Fruit fly (Drosophila melanogaster): ENCODE data around the gene Sirt7.
A peak's percentile ranks its signal among the peaks of the same experiment; 100 is the strongest.

Gene Sirt7

DNA sequence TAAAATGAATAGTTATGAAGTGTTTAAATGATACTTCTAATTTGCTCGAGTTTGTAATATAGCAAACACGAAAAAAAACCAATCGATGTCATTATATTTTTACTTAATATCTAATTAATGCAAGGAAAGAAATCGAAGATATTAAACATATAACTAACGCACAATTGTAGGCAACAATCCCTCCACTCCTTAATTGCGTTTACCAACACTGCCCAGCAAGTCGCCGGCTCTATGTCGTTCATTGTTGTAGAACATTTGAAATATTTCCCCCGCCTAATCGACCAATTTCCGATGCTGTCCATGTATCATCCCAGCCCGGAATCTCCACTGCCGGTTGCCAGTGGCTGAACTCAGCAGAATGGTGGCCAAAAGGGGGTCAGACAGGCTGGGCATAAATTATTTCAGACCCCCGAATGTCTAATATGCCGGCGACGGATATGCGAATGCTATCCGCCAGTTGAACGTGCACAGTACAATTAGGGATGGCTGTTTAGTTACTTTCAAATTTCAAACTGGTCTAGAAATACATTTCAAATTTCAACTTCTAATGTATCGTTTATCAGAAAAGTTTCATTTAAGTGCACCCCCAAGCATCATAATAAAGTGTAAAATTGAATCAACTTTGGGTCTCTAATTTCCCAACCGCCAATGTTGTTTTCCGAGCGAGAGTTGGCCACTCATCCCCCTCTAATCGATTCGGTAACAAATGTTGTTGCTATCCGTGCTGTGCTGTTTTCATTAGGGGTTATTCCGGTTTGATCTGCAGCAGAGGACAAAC is 12.9 kb downstream of the Sirt7 start (continued):
- TF ChIP-seq slbo (GFP tag; IDR thresholded peaks at IDR 0.05) (peak; percentile 66), pnt (GFP tag; optimal IDR thresholded peaks at IDR 0.05) (no peak), CG6683 (GFP tag; optimal IDR thresholded peaks at IDR 0.05) (no peak), zen2 (GFP tag; IDR thresholded peaks at IDR 0.05; ENCODE audit: partially characterized antibody) (no peak), sisA (GFP tag; IDR thresholded peaks at IDR 0.05) (0 out of 2 replicates have a peak, but pooled peaks have one; percentile 26), CG34376 (GFP tag; optimal IDR thresholded peaks at IDR 0.05) (peak; percentile 23), CG12942 (GFP tag; optimal IDR thresholded peaks at IDR 0.05) (no peak), CG18011 (GFP tag; optimal IDR thresholded peaks at IDR 0.05) (no peak), Meics (GFP tag; optimal IDR thresholded peaks at IDR 0.05) (peak; percentile 46), gt (GFP tag; IDR thresholded peaks at IDR 0.05) (no peak), CG9876 (GFP tag; optimal IDR thresholded peaks at IDR 0.05) (no peak), CG5245 (GFP tag; optimal IDR thresholded peaks at IDR 0.05) (no peak), PHDP (tag; optimal IDR thresholded peaks at IDR 0.05) (peak; percentile 39), CG2120 (GFP tag; optimal IDR thresholded peaks at IDR 0.05) (peak; percentile 69), CG11247 (GFP tag; IDR thresholded peaks at IDR 0.05) (no peak), CG4282 (GFP tag; optimal IDR thresholded peaks at IDR 0.05) (no peak), CG42726 (GFP tag; IDR thresholded peaks at IDR 0.05; ENCODE audit: partially characterized antibody) (no peak), CG1792 (GFP tag; optimal IDR thresholded peaks at IDR 0.05) (no peak), CTCF (GFP tag; optimal IDR thresholded peaks at IDR 0.05) (no peak), NK7.1 (GFP tag; optimal IDR thresholded peaks at IDR 0.05) (no peak), Doc3 (GFP tag; IDR thresholded peaks at IDR 0.05; ENCODE audit: partially characterized antibody) (no peak), CG17186 (GFP tag; optimal IDR thresholded peaks at IDR 0.05) (no peak), CG15073 (GFP tag; optimal IDR thresholded peaks at IDR 0.05) (no peak), CG8944 (GFP tag; optimal IDR thresholded peaks at IDR 0.05) (no peak), gem (tag; optimal IDR thresholded peaks at IDR 0.05) (peak; percentile 62), ERR (GFP tag; optimal IDR thresholded peaks at IDR 0.05) (no peak), ewg (GFP tag; optimal IDR thresholded peaks at IDR 0.05) (no peak), ac (GFP tag; optimal IDR thresholded peaks at IDR 0.05) (no peak), pros (GFP tag; optimal IDR thresholded peaks at IDR 0.05) (no peak), CG34422 (GFP tag; IDR thresholded peaks at IDR 0.05) (peak; percentile 72; the same call in 1 of the 3 replicates), eyg (GFP tag; optimal IDR thresholded peaks at IDR 0.05) (no peak), sqz (GFP tag; optimal IDR thresholded peaks at IDR 0.05) (no peak), pum (GFP tag; optimal IDR thresholded peaks at IDR 0.05) (no peak), CG9797 (GFP tag; optimal IDR thresholded peaks at IDR 0.05) (no peak), Kr (GFP tag; optimal IDR thresholded peaks at IDR 0.05) (no peak), da (GFP tag; optimal IDR thresholded peaks at IDR 0.05) (no peak), Atf6 (GFP tag; IDR thresholded peaks at IDR 0.05) (0 out of 2 replicates have a peak, but pooled peaks have one; percentile 30), nmo (GFP tag; optimal IDR thresholded peaks at IDR 0.05) (peak; percentile 27), repo (GFP tag; optimal IDR thresholded peaks at IDR 0.05) (no peak), Rfx (GFP tag; IDR thresholded peaks at IDR 0.05) (peak; percentile 72), CG12299 (tag; optimal IDR thresholded peaks at IDR 0.05) (peak; percentile 16), sob (GFP tag; IDR thresholded peaks at IDR 0.05) (peak; percentile 49), seq (GFP tag; IDR thresholded peaks at IDR 0.05) (no peak), disco-r (GFP tag; optimal IDR thresholded peaks at IDR 0.05) (no peak), CG2116 (GFP tag; optimal IDR thresholded peaks at IDR 0.05) (no peak), zen (tag; optimal IDR thresholded peaks at IDR 0.05) (no peak), CG7556 (GFP tag; optimal IDR thresholded peaks at IDR 0.05) (peak; percentile 57), CG11504 (tag; optimal IDR thresholded peaks at IDR 0.05) (peak; percentile 67), CG3726 (GFP tag; IDR thresholded peaks at IDR 0.05) (no peak), CG4820 (GFP tag; optimal IDR thresholded peaks at IDR 0.05) (no peak), Dref (GFP tag; IDR thresholded peaks at IDR 0.05) (no peak)

All from whole organism, embryonic.